Worm (Caenorhabditis elegans) whole organism, early embryonic: ENCODE measurements around the gene mxl-3.

Experiments
- B0310.2 ChIP-seq: sonication (generic microtip); optimal IDR thresholded peaks from 2 replicates; lab custom pipeline; 2016; ENCODE audit warnings: mild to moderate bottlenecking, missing genetic modification characterization, missing compliant biosample characterization
- ama-1 ChIP-seq: fragments of 150-350 bp; optimal IDR thresholded peaks from 2 replicates; lab custom pipeline; 2014
- ceh-13 ChIP-seq: fragments of 200-800 bp; sonication (Bioruptor generic); optimal IDR thresholded peaks from 2 replicates; lab custom pipeline; 2018; ENCODE audit warnings: mild to moderate bottlenecking, missing genetic modification characterization, missing compliant biosample characterization
- ceh-36 ChIP-seq: sonication (generic microtip); optimal IDR thresholded peaks from 2 replicates; lab custom pipeline; 2016; ENCODE audit warnings: missing genetic modification characterization, inconsistent platforms, missing compliant biosample characterization
- flt-1 ChIP-seq: fragments of 200-800 bp; sonication (Bioruptor generic); IDR thresholded peaks from 2 replicates; pipeline ENCODE4 v1.3.6; 2022; ENCODE audit warnings: missing genetic modification characterization, missing compliant biosample characterization
- hmg-4 ChIP-seq: fragments of 200-800 bp; sonication (Bioruptor generic); optimal IDR thresholded peaks from 2 replicates; lab custom pipeline; 2018; ENCODE audit warnings: mild to moderate bottlenecking, missing genetic modification characterization, missing compliant biosample characterization
- tbx-11 ChIP-seq: fragments of 200-800 bp; sonication (Bioruptor generic); IDR thresholded peaks from 2 replicates; pipeline ENCODE4 v1.3.6; 2022; ENCODE audit warnings: missing genetic modification characterization, missing compliant biosample characterization

DNA sequence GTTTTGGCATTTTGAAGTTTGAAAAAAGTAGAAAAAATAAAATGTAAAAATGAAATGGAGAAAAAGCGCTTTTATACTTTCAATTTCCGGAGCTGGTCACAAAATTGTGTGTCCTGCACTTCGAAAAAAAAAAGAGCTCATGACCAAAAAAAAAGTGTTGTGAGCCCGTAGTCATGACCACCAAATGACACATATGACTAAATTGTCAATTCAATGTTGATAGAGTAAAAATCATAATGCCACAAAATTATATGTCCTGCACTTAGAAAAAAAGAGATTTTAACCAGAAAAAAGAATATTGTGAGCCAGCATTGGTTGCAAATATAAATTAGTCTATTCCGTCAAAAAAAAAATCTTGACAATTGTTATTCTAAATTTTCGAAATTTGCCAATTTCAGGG, 48.6 kb upstream of the mxl-3 start, which contains the start of gene F02C12.2:
- TF ChIP-seq hmg-4 (GFP tag; lab: Kevin White, UChicago) (no peak), ceh-36 (tag; lab: Kevin White, UChicago) (no peak), flt-1 (GFP tag; lab: Robert Waterston, UW) (no peak), ceh-13 (GFP tag; lab: Kevin White, UChicago) (no peak), tbx-11 (no peak), ama-1 (lab: Kevin White, UChicago) (no peak), B0310.2 (no peak)
